Fruit fly (Drosophila melanogaster) whole organism, pupa: ENCODE data around the gene CG17672.

Source experiments
- CG32121 ChIP-seq: fragments of 200-800 bp; sonication (Bioruptor generic); IDR thresholded peaks from 2 replicates; pipeline ENCODE4 v1.3.6; 2022; ENCODE audit warnings: missing biosample characterization, missing genetic modification characterization
- CG34367 ChIP-seq: fragments of 200-800 bp; sonication (Bioruptor generic); optimal IDR thresholded peaks from 2 replicates; lab custom pipeline; 2018; ENCODE audit warnings: missing biosample characterization, mild to moderate bottlenecking, missing genetic modification characterization
- CG8159 ChIP-seq: fragments of 200-800 bp; sonication (Bioruptor generic); optimal IDR thresholded peaks from 3 replicates; lab custom pipeline; 2018; ENCODE audit warnings: missing biosample characterization, mild to moderate bottlenecking, missing genetic modification characterization, moderate library complexity

DNA sequence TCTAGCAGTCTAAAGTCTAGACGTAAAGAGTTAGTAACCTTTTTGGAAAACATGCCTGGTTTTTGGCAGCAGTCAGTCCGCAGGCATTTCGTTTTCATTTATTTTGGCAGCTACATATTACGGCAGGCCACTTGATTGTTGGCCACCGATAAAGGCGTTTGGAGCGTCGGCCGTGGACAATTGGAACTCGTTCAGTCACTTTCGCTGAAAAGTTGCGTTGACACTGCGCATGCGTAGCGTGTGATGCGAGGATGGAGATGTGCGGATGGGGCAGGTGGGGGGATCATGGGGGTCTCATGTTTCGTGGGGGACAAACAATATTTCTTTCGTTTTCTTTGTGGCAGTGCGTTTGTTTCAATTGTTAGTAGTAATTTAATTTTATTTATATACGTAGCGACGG is 1.9 kb upstream of the CG17672 start:
- no peak for TF ChIP-seq CG34367 (tag; lab: Kevin White, UChicago)
- TF ChIP-seq CG8159 (tag; lab: Kevin White, UChicago) = no peak
- no peak for TF ChIP-seq CG32121 (GFP tag; lab: Robert Waterston, UW)
